Fruit fly (Drosophila melanogaster) whole organism, wandering third instar larva: ENCODE data around the gene CecA2.

ENCODE experiments used
- CG32264 ChIP-seq: fragments of 200-800 bp; sonication (Bioruptor generic); optimal IDR thresholded peaks from 2 replicates; lab custom pipeline; 2016; ENCODE audit warnings: missing biosample characterization, missing genetic modification characterization
- CG9705 ChIP-seq: fragments of 200-800 bp; sonication (Bioruptor generic); optimal IDR thresholded peaks from 2 replicates; lab custom pipeline; 2018; ENCODE audit warnings: missing biosample characterization, mild to moderate bottlenecking, missing genetic modification characterization
- Dfd ChIP-seq: fragments of >200 bp; optimal IDR thresholded peaks from 2 replicates; lab custom pipeline; 2017; ENCODE audit warnings: missing biosample characterization, missing genetic modification characterization
- HLH106 ChIP-seq: fragments of 200-800 bp; optimal IDR thresholded peaks from 3 replicates; lab custom pipeline; 2019; ENCODE audit warnings: missing biosample characterization, mild to moderate bottlenecking, missing genetic modification characterization, moderate library complexity
- Hr78 ChIP-seq: fragments of >200 bp; optimal IDR thresholded peaks from 2 replicates; lab custom pipeline; 2017; ENCODE audit warnings: missing biosample characterization, missing genetic modification characterization
- Myc ChIP-seq: fragments of >200 bp; optimal IDR thresholded peaks from 2 replicates; lab custom pipeline; 2017
- OdsH ChIP-seq: fragments of 200-800 bp; sonication (Bioruptor generic); optimal IDR thresholded peaks from 2 replicates; lab custom pipeline; 2016; ENCODE audit warnings: missing biosample characterization, mild to moderate bottlenecking, missing genetic modification characterization
- br ChIP-seq: fragments of 200-800 bp; sonication (Bioruptor generic); optimal IDR thresholded peaks from 2 replicates; lab custom pipeline; 2016; ENCODE audit warnings: missing biosample characterization, missing genetic modification characterization
- brk ChIP-seq: fragments of 200-800 bp; sonication (Bioruptor generic); optimal IDR thresholded peaks from 2 replicates; lab custom pipeline; 2016; ENCODE audit warnings: missing biosample characterization, mild to moderate bottlenecking, missing genetic modification characterization
- dl ChIP-seq, 2 experiments: fragments of 175-275, 200-275 bp in 1 of 2; fragments of 200-275 bp in 1 of 2; sonication (Bioruptor generic); optimal IDR thresholded peaks; lab custom pipeline; 2018; ENCODE audit warnings: mild to moderate bottlenecking in 2 of 2, missing biosample characterization in 2 of 2, missing genetic modification characterization in 2 of 2, moderate library complexity in 2 of 2; ENCODE audit not compliant: partially characterized antibody in 2 of 2, insufficient read depth in 1 of 2
- lola ChIP-seq: fragments of >200 bp; optimal IDR thresholded peaks from 2 replicates; lab custom pipeline; 2017; ENCODE audit warnings: missing biosample characterization, missing genetic modification characterization
- rgr ChIP-seq: fragments of 200-800 bp; sonication (Bioruptor generic); optimal IDR thresholded peaks from 3 replicates; lab custom pipeline; 2016; ENCODE audit warnings: missing biosample characterization, mild to moderate bottlenecking, missing genetic modification characterization
- usp ChIP-seq: fragments of >200 bp; optimal IDR thresholded peaks from 2 replicates; lab custom pipeline; 2017; ENCODE audit warnings: missing biosample characterization, missing genetic modification characterization

DNA sequence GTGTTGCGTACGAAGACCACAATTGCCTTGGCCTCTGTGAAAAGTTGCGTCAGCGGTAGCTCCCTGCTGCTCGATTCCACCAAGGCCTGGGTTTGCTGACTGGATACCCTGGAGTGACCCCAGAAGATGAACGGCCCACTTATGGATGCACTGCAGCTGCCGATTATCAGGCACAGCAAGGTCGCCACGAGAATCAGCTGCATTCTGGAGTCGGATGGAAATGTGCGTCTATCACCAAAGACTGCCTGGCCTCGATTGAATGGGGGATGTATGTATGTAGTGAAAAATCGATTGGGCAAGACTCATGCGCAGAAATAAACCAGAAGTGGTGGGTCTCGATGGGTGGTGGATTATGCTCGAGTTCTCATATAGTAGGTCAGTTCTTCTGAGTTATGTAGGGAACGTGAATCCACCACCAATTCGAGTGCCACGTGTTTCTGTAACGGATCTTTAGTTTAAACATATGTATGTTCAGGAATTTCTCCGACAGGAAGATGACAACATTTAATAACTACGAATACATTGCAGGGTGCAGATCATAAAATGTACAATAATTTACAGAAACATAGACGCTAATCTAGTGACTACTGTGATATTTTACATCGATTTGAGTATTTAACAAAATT, 45.7 kb upstream of the CecA2 start, which contains the start of gene VhaAC45RP:
- TF ChIP-seq Myc (lab: Kevin White, UChicago), result no peak
- no peak for TF ChIP-seq br (GFP tag; lab: Kevin White, UChicago)
- no peak for TF ChIP-seq Dfd (GFP tag; lab: Kevin White, UChicago)
- no peak for TF ChIP-seq usp
- no peak for TF ChIP-seq CG32264
- TF ChIP-seq brk, result no peak
- no peak for TF ChIP-seq HLH106 (tag; lab: Kevin White, UChicago)
- no peak for TF ChIP-seq rgr (GFP tag; lab: Kevin White, UChicago)
- TF ChIP-seq CG9705 (GFP tag; lab: Kevin White, UChicago), result no peak
- no peak for TF ChIP-seq lola (GFP tag; lab: Kevin White, UChicago)
- TF ChIP-seq OdsH (GFP tag; lab: Kevin White, UChicago), result no peak
- no peak for TF ChIP-seq dl (GFP tag; optimal IDR thresholded peaks at IDR 0.05; lab: Kevin White, UChicago; ENCODE audit: insufficient read depth in 1 of 2, partially characterized antibody in 2 of 2)
- TF ChIP-seq Hr78 (GFP tag; lab: Kevin White, UChicago), result no peak
